Fruit fly (Drosophila melanogaster) S2 (cell line): Measurements from ENCODE around the gene CG32669.

ENCODE experiments used
- CG8478 ChIP-seq: fragments of >200 bp; optimal IDR thresholded peaks from 2 replicates; lab custom pipeline; 2018
- CTCF ChIP-seq, 2 experiments: fragments of >200 bp; optimal IDR thresholded peaks; 2 replicates each; lab custom pipeline; 2018

DNA sequence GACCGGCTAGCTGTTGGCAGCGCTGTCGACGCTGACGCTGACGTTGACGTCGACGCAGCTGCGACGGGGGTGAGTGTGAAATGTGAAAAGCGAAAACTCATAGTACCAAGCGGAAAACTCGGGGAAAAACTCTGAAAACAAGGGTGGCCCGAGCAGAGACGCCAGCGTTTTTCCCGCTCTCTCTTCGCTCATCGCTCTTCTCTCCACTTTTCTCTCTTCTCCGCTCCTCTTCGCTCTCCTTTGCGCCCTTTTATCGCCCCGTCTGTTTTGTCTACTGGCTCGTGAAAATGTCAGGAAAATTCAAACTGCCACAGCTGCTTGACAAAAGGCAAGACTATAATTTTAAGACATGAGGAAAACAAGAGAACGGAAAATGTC lies 21.5 kb downstream of the CG32669 start:
- no peak for TF ChIP-seq CTCF (optimal IDR thresholded peaks at IDR 0.05; lab: Kevin White, UChicago)
- TF ChIP-seq CG8478: no peak
